Fruit fly (Drosophila melanogaster) whole organism: ENCODE data around the gene Cpr64Ad.

Experiments
- pan ChIP-seq: fragments of >200 bp; optimal IDR thresholded peaks from 2 replicates; lab custom pipeline; 2017
- psq ChIP-seq: fragments of >200 bp; optimal IDR thresholded peaks from 2 replicates; lab custom pipeline; 2017

dm6 chr3L:4186659-4187058 is 28.5 kb upstream of the Cpr64Ad start, which contains the start of gene VhaM9.7-c:
- TF ChIP-seq pan (lab: Kevin White, UChicago) (no peak), psq (lab: Kevin White, UChicago) (no peak)
